Worm (Caenorhabditis elegans): ENCODE results near the gene rpc-25.

The rpc-25 gene

ce11 chrV:10185719-10186118 lies 20.7 kb downstream of the rpc-25 start, which contains the start of gene ZK856.18:
Gene ZK856.18 (minus strand): TSS chrV:10186007.
- TF ChIP-seq unc-62 (GFP tag; optimal IDR thresholded peaks at IDR 0.05): no peak
- TF ChIP-seq zag-1 (tag; optimal IDR thresholded peaks at IDR 0.05): no peak
- TF ChIP-seq alr-1 (tag; optimal IDR thresholded peaks at IDR 0.05): no peak
- TF ChIP-seq nhr-25 (tag; optimal IDR thresholded peaks at IDR 0.05): no peak
- TF ChIP-seq nhr-237 (tag; optimal IDR thresholded peaks at IDR 0.05): no peak
- no peak for TF ChIP-seq unc-39 (tag; optimal IDR thresholded peaks at IDR 0.05)
- no peak for TF ChIP-seq crh-2 (tag; optimal IDR thresholded peaks at IDR 0.05)
- no peak for TF ChIP-seq nhr-11 (tag; optimal IDR thresholded peaks at IDR 0.05)
- TF ChIP-seq snpc-4 (tag; optimal IDR thresholded peaks at IDR 0.05): no peak
- no peak for TF ChIP-seq lin-11 (tag; optimal IDR thresholded peaks at IDR 0.05)

ce11 chrV:10183810-10184209 lies 22.6 kb downstream of the rpc-25 start:
- no peak for TF ChIP-seq ama-1 (optimal IDR thresholded peaks at IDR 0.05)
- no peak for TF ChIP-seq alr-1 (tag; optimal IDR thresholded peaks at IDR 0.05)
- no peak for TF ChIP-seq ztf-11 (tag; optimal IDR thresholded peaks at IDR 0.05)
- TF ChIP-seq dmd-4 (tag; optimal IDR thresholded peaks at IDR 0.05): no peak
- no peak for TF ChIP-seq sem-4 (tag; optimal IDR thresholded peaks at IDR 0.05)
- TF ChIP-seq aly-2 (tag; optimal IDR thresholded peaks at IDR 0.05): no peak
- no peak for TF ChIP-seq ceh-16 (tag; optimal IDR thresholded peaks at IDR 0.05)
- no peak for TF ChIP-seq mab-5 (tag; optimal IDR thresholded peaks at IDR 0.05)
- TF ChIP-seq lsy-2 (tag; optimal IDR thresholded peaks at IDR 0.05): no peak
- TF ChIP-seq nhr-11 (tag; optimal IDR thresholded peaks at IDR 0.05): no peak
- TF ChIP-seq lin-13 (GFP tag; optimal IDR thresholded peaks at IDR 0.05): no peak
- TF ChIP-seq blmp-1 (tag; optimal IDR thresholded peaks at IDR 0.05; ENCODE audit: insufficient read depth): no peak
- no peak for TF ChIP-seq C34F6.9 (tag; optimal IDR thresholded peaks at IDR 0.05)

ce11 chrV:10182984-10183383 lies 23.4 kb downstream of the rpc-25 start, which contains the start of gene ZK856.4:
Gene ZK856.4 (plus strand): TSS chrV:10183284.
- no peak for TF ChIP-seq lin-13 (GFP tag; optimal IDR thresholded peaks at IDR 0.05)
- TF ChIP-seq sma-3 (GFP tag; optimal IDR thresholded peaks at IDR 0.05): no peak
- TF ChIP-seq ceh-16 (tag; optimal IDR thresholded peaks at IDR 0.05): no peak
- no peak for TF ChIP-seq sem-4 (tag; optimal IDR thresholded peaks at IDR 0.05)
- no peak for TF ChIP-seq alr-1 (tag; optimal IDR thresholded peaks at IDR 0.05)
- no peak for TF ChIP-seq dmd-4 (tag; optimal IDR thresholded peaks at IDR 0.05)
- no peak for TF ChIP-seq fos-1 (tag; optimal IDR thresholded peaks at IDR 0.05)
- TF ChIP-seq nhr-77 (tag; optimal IDR thresholded peaks at IDR 0.05): no peak
- TF ChIP-seq unc-39 (tag; optimal IDR thresholded peaks at IDR 0.05): no peak

- TF ChIP-seq unc-62 (GFP tag; optimal IDR thresholded peaks at IDR 0.05): no peak
- no peak for TF ChIP-seq lin-11 (tag; optimal IDR thresholded peaks at IDR 0.05)
- no peak for TF ChIP-seq lsy-2 (tag; optimal IDR thresholded peaks at IDR 0.05)
- no peak for TF ChIP-seq sma-9 (GFP tag; optimal IDR thresholded peaks at IDR 0.05)
- no peak for TF ChIP-seq sma-9 (tag; optimal IDR thresholded peaks at IDR 0.05)
- no peak for TF ChIP-seq mdl-1 (tag; optimal IDR thresholded peaks at IDR 0.05)
- no peak for TF ChIP-seq alr-1 (tag; optimal IDR thresholded peaks at IDR 0.05)
- no peak for TF ChIP-seq egl-27 (tag; optimal IDR thresholded peaks at IDR 0.05)
- TF ChIP-seq mab-5 (tag; optimal IDR thresholded peaks at IDR 0.05): no peak
- no peak for TF ChIP-seq nhr-129 (tag; optimal IDR thresholded peaks at IDR 0.05)
- TF ChIP-seq skn-1 (tag; optimal IDR thresholded peaks at IDR 0.05): no peak
- no peak for TF ChIP-seq nhr-23 (tag; optimal IDR thresholded peaks at IDR 0.05)
- no peak for TF ChIP-seq crh-2 (tag; optimal IDR thresholded peaks at IDR 0.05)
- TF ChIP-seq blmp-1 (tag; optimal IDR thresholded peaks at IDR 0.05; ENCODE audit: insufficient read depth): no peak
- no peak for TF ChIP-seq ceh-16 (tag; optimal IDR thresholded peaks at IDR 0.05)
- TF ChIP-seq C34F6.9 (tag; optimal IDR thresholded peaks at IDR 0.05): no peak
- TF ChIP-seq mbf-1 (tag; optimal IDR thresholded peaks at IDR 0.05): no peak
- no peak for TF ChIP-seq ZK546.5 (tag; optimal IDR thresholded peaks at IDR 0.05)
- TF ChIP-seq F13H6.1 (tag; optimal IDR thresholded peaks at IDR 0.05): no peak
Observed at ce11 chrV:10179235-10179634, 27.2 kb downstream of the rpc-25 start, which contains the start of gene cul-5. Gene cul-5 (plus strand): TSS chrV:10179535.

ce11 chrV:10178166-10178565 lies 28.2 kb downstream of the rpc-25 start:
- TF ChIP-seq fos-1 (tag; optimal IDR thresholded peaks at IDR 0.05) (peak; percentile 28), nhr-237 (tag; optimal IDR thresholded peaks at IDR 0.05) (no peak), gmeb-1 (tag; optimal IDR thresholded peaks at IDR 0.05) (peak; percentile 20), ZK546.5 (tag; optimal IDR thresholded peaks at IDR 0.05) (no peak), egl-27 (tag; optimal IDR thresholded peaks at IDR 0.05) (no peak), elt-3 (tag; optimal IDR thresholded peaks at IDR 0.05) (no peak), peb-1 (tag; optimal IDR thresholded peaks at IDR 0.05) (no peak), lin-39 (tag; optimal IDR thresholded peaks at IDR 0.05) (no peak), aly-2 (tag; optimal IDR thresholded peaks at IDR 0.05) (no peak), blmp-1 (tag; optimal IDR thresholded peaks at IDR 0.05; ENCODE audit: insufficient read depth) (peak; percentile 96), mdl-1 (tag; optimal IDR thresholded peaks at IDR 0.05) (no peak), R02D3.7 (tag; optimal IDR thresholded peaks at IDR 0.05) (no peak), nhr-6 (tag; optimal IDR thresholded peaks at IDR 0.05) (peak; percentile 6), unc-39 (tag; optimal IDR thresholded peaks at IDR 0.05) (no peak), lin-13 (GFP tag; optimal IDR thresholded peaks at IDR 0.05) (peak; percentile 30), ceh-16 (tag; optimal IDR thresholded peaks at IDR 0.05) (no peak), F13H6.1 (tag; optimal IDR thresholded peaks at IDR 0.05) (peak; percentile 63), snpc-4 (tag; optimal IDR thresholded peaks at IDR 0.05) (no peak), C34F6.9 (tag; optimal IDR thresholded peaks at IDR 0.05) (peak; percentile 79), skn-1 (tag; optimal IDR thresholded peaks at IDR 0.05) (no peak), crh-2 (tag; optimal IDR thresholded peaks at IDR 0.05) (peak; percentile 62), ztf-11 (tag; optimal IDR thresholded peaks at IDR 0.05) (no peak), dmd-4 (tag; optimal IDR thresholded peaks at IDR 0.05) (no peak), nhr-10 (tag; optimal IDR thresholded peaks at IDR 0.05) (no peak), Y55F3AM.14 (GFP tag; optimal IDR thresholded peaks at IDR 0.05) (no peak), elt-1 (tag; optimal IDR thresholded peaks at IDR 0.05) (no peak), alr-1 (tag; optimal IDR thresholded peaks at IDR 0.05) (no peak), zag-1 (tag; optimal IDR thresholded peaks at IDR 0.05) (no peak)

All from whole organism, L2 larva.